Fruit fly (Drosophila melanogaster): Measurements from ENCODE around the gene pug.

DNA sequence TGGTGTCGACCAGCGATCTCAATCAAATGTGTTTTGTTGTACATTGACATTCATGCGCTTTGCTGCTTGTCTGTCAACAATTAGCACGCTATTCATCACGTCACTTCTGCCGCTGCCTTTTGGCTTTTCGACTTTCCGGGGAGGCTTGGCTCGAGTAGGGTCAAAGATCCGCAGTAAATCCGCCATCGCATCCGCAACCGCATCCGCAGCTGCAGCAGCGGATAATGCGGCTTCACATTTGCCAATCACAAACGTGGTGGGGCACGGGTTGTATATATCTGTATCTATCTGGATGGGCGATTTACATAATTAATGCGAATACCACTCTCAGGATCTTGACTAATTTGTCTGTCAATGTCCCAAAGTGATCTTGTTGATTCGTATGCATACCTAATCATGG, 49.2 kb upstream of the pug start:
- no peak for TF ChIP-seq h (GFP tag; optimal IDR thresholded peaks at IDR 0.05)
- TF ChIP-seq ey (GFP tag; optimal IDR thresholded peaks at IDR 0.05) = no peak
- TF ChIP-seq Hr78 (GFP tag; optimal IDR thresholded peaks at IDR 0.05) = no peak
- TF ChIP-seq jim (GFP tag; optimal IDR thresholded peaks at IDR 0.05) = no peak
